Fruit fly (Drosophila melanogaster): ENCODE measurements around the gene nonC.

DNA sequence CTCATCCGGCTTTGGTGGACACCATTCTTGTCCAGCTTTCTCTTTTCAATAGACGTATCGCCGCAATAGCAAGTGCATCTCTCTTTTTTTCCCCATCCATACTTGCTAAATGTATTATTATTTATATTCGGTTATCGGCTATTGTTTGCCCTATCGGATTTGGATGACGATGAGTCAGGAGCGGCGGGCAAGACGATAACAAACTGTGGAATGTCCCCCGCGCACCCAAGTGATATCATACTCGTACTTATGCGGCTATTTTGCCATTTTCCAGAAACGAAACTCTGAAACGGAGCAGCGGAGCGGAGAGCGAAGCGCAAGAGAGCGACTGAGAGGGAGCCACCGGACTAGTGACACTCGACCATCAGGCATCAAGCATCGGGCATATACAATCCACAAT lies 18.9 kb upstream of the nonC start:
- no peak for TF ChIP-seq pan (optimal IDR thresholded peaks at IDR 0.05)
- TF ChIP-seq EcR (GFP tag; optimal IDR thresholded peaks at IDR 0.05) = no peak
